Worm (Caenorhabditis elegans) whole organism, midembryonic: ENCODE data around the gene Y62H9A.2.

Source experiments
- cog-1 ChIP-seq: sonication (generic microtip); optimal IDR thresholded peaks from 2 replicates; lab custom pipeline; 2016; ENCODE audit warnings: missing genetic modification characterization, missing compliant biosample characterization
- klf-2 ChIP-seq: fragments of 200-800 bp; sonication (Bioruptor generic); conservative IDR thresholded peaks from 2 replicates; pipeline ENCODE4 v1.3.6; 2022; ENCODE audit warnings: missing genetic modification reagents, missing genetic modification characterization, missing compliant biosample characterization
- ref-1 ChIP-seq: fragments of 200-800 bp; sonication (Bioruptor generic); conservative IDR thresholded peaks from 2 replicates; pipeline ENCODE4 v1.3.6; 2022; ENCODE audit warnings: missing genetic modification reagents, missing genetic modification characterization, missing compliant biosample characterization
- tab-1 ChIP-seq: fragments of 200-800 bp; sonication (Bioruptor generic); IDR thresholded peaks from 2 replicates; pipeline ENCODE4 v1.3.6; 2022; ENCODE audit warnings: missing genetic modification characterization, missing compliant biosample characterization

ce11 chrX:11856214-11856613, 21.8 kb downstream of the Y62H9A.2 start:
- TF ChIP-seq tab-1 (GFP tag; lab: Robert Waterston, UW) (no peak), klf-2 (GFP tag; lab: Robert Waterston, UW) (no peak), ref-1 (GFP tag; lab: Robert Waterston, UW) (no peak), cog-1 (tag; lab: Kevin White, UChicago) (no peak)
